Worm (Caenorhabditis elegans) whole organism, L3 larva: ENCODE results near the gene T19B10.12.

Experiments used
- R02D3.7 ChIP-seq: fragments of 150-350 bp; optimal IDR thresholded peaks from 2 replicates; lab custom pipeline; 2014; ENCODE audit warnings: missing biosample characterization, missing genetic modification characterization
- ZK546.5 ChIP-seq: sonication (generic microtip); optimal IDR thresholded peaks from 2 replicates; lab custom pipeline; 2017; ENCODE audit warnings: missing biosample characterization, missing genetic modification characterization
- aly-2 ChIP-seq: fragments of 150-350 bp; optimal IDR thresholded peaks from 2 replicates; lab custom pipeline; 2014; ENCODE audit warnings: missing biosample characterization, missing genetic modification characterization
- ama-1 ChIP-seq: fragments of 150-350 bp; optimal IDR thresholded peaks from 2 replicates; lab custom pipeline; 2018
- ceh-16 ChIP-seq: sonication (generic microtip); optimal IDR thresholded peaks from 2 replicates; lab custom pipeline; 2017; ENCODE audit warnings: missing biosample characterization, missing genetic modification characterization
- ceh-28 ChIP-seq: fragments of 150-350 bp; optimal IDR thresholded peaks from 2 replicates; lab custom pipeline; 2014; ENCODE audit warnings: missing biosample characterization, missing genetic modification reagents, missing genetic modification characterization
- ceh-82 ChIP-seq: fragments of 150-350 bp; optimal IDR thresholded peaks from 2 replicates; lab custom pipeline; 2014; ENCODE audit warnings: missing biosample characterization, missing genetic modification characterization
- ceh-9 ChIP-seq: sonication (generic microtip); optimal IDR thresholded peaks from 2 replicates; lab custom pipeline; 2018; ENCODE audit warnings: missing biosample characterization, missing genetic modification characterization
- daf-12 ChIP-seq: fragments of 150-350 bp; optimal IDR thresholded peaks from 2 replicates; lab custom pipeline; 2014; ENCODE audit warnings: missing biosample characterization, missing genetic modification reagents, missing genetic modification characterization
- egl-27 ChIP-seq: sonication (generic microtip); optimal IDR thresholded peaks from 4 replicates; lab custom pipeline; 2017; ENCODE audit warnings: missing biosample characterization, missing genetic modification reagents, missing genetic modification characterization
- egl-5 ChIP-seq: fragments of 150-350 bp; optimal IDR thresholded peaks from 2 replicates; lab custom pipeline; 2017; ENCODE audit warnings: missing biosample characterization, missing genetic modification reagents, missing genetic modification characterization, inconsistent platforms
- elt-1 ChIP-seq: fragments of 150-350 bp; optimal IDR thresholded peaks from 2 replicates; lab custom pipeline; 2014; ENCODE audit warnings: missing biosample characterization, missing genetic modification characterization
- elt-2 ChIP-seq: sonication (generic microtip); optimal IDR thresholded peaks from 2 replicates; lab custom pipeline; 2016; ENCODE audit warnings: missing genetic modification reagents, mild to moderate bottlenecking, missing genetic modification characterization, missing compliant biosample characterization
- elt-3 ChIP-seq, 3 experiments: fragments of 150-350 bp in 1 of 3; sonication (generic microtip) in 2 of 3; optimal IDR thresholded peaks; 2 replicates in 2 of 3; 4 replicates in 1 of 3; lab custom pipeline; 2014 to 2017; ENCODE audit warnings: missing biosample characterization in 3 of 3, missing genetic modification characterization in 3 of 3
- eor-1 ChIP-seq, 2 experiments: fragments of 150-350 bp; optimal IDR thresholded peaks; 2 replicates each; lab custom pipeline; 2014 to 2018; ENCODE audit warnings: missing biosample characterization in 2 of 2, missing genetic modification characterization in 2 of 2
- fkh-10 ChIP-seq: sonication (generic microtip); optimal IDR thresholded peaks from 2 replicates; lab custom pipeline; 2017; ENCODE audit warnings: missing biosample characterization, missing genetic modification reagents, missing genetic modification characterization
- fkh-2 ChIP-seq: fragments of 150-350 bp; optimal IDR thresholded peaks from 2 replicates; lab custom pipeline; 2014; ENCODE audit warnings: missing biosample characterization, missing genetic modification reagents, missing genetic modification characterization
- fos-1 ChIP-seq: fragments of 150-350 bp; optimal IDR thresholded peaks from 2 replicates; lab custom pipeline; 2014; ENCODE audit warnings: missing biosample characterization, missing genetic modification characterization
- hmg-11 ChIP-seq: sonication (generic microtip); optimal IDR thresholded peaks from 2 replicates; lab custom pipeline; 2016; ENCODE audit warnings: missing genetic modification characterization, missing compliant biosample characterization
- jun-1 ChIP-seq: fragments of 150-350 bp; optimal IDR thresholded peaks from 2 replicates; lab custom pipeline; 2014; ENCODE audit warnings: missing biosample characterization, missing genetic modification reagents, missing genetic modification characterization
- lin-15B ChIP-seq: fragments of 150-350 bp; optimal IDR thresholded peaks from 2 replicates; lab custom pipeline; 2014; ENCODE audit warnings: missing biosample characterization, missing genetic modification characterization
- lsy-12 ChIP-seq: sonication (generic microtip); optimal IDR thresholded peaks from 2 replicates; lab custom pipeline; 2016; ENCODE audit warnings: mild to moderate bottlenecking, missing genetic modification characterization, missing compliant biosample characterization
- mdl-1 ChIP-seq: fragments of 150-350 bp; optimal IDR thresholded peaks from 2 replicates; lab custom pipeline; 2014; ENCODE audit warnings: missing biosample characterization, missing genetic modification characterization
- mml-1 ChIP-seq: fragments of 150-350 bp; sonication (generic microtip); optimal IDR thresholded peaks from 3 replicates; lab custom pipeline; 2014; ENCODE audit warnings: missing biosample characterization, missing genetic modification characterization
- nfya-1 ChIP-seq: sonication (generic microtip); optimal IDR thresholded peaks from 2 replicates; lab custom pipeline; 2017; ENCODE audit warnings: missing genetic modification characterization, mild to moderate bottlenecking, missing compliant biosample characterization, antibody characterized with exemption, moderate library complexity; ENCODE audit not compliant: insufficient read depth
- nhr-11 ChIP-seq: fragments of 150-350 bp; optimal IDR thresholded peaks from 2 replicates; lab custom pipeline; 2014; ENCODE audit warnings: missing biosample characterization, missing genetic modification characterization
- nhr-12 ChIP-seq: fragments of 150-350 bp; optimal IDR thresholded peaks from 2 replicates; lab custom pipeline; 2014; ENCODE audit warnings: missing biosample characterization, missing genetic modification characterization
- nhr-23 ChIP-seq: fragments of 150-350 bp; optimal IDR thresholded peaks from 2 replicates; lab custom pipeline; 2014; ENCODE audit warnings: missing biosample characterization, missing genetic modification reagents, missing genetic modification characterization
- nhr-237 ChIP-seq: fragments of 150-350 bp; optimal IDR thresholded peaks from 2 replicates; lab custom pipeline; 2014; ENCODE audit warnings: missing biosample characterization, missing genetic modification characterization
- nhr-25 ChIP-seq: sonication (generic microtip); optimal IDR thresholded peaks from 2 replicates; lab custom pipeline; 2017; ENCODE audit warnings: missing biosample characterization, missing genetic modification characterization
- nhr-28 ChIP-seq: fragments of 150-350 bp; optimal IDR thresholded peaks from 2 replicates; lab custom pipeline; 2014; ENCODE audit warnings: missing biosample characterization, missing genetic modification characterization
- nhr-43 ChIP-seq: sonication (generic microtip); optimal IDR thresholded peaks from 2 replicates; lab custom pipeline; 2016; ENCODE audit warnings: mild to moderate bottlenecking, missing genetic modification characterization, missing compliant biosample characterization; ENCODE audit not compliant: poor library complexity, severe bottlenecking
- nhr-67 ChIP-seq: fragments of 150-350 bp; optimal IDR thresholded peaks from 2 replicates; lab custom pipeline; 2014; ENCODE audit warnings: missing biosample characterization, missing genetic modification characterization
- nhr-77 ChIP-seq: fragments of 150-350 bp; optimal IDR thresholded peaks from 2 replicates; lab custom pipeline; 2014; ENCODE audit warnings: missing biosample characterization, missing genetic modification characterization
- pha-4 ChIP-seq: fragments of 150-350 bp; optimal IDR thresholded peaks from 2 replicates; lab custom pipeline; 2014; ENCODE audit warnings: missing biosample characterization, missing genetic modification reagents, missing genetic modification characterization
- pqm-1 ChIP-seq: fragments of 150-350 bp; optimal IDR thresholded peaks from 2 replicates; lab custom pipeline; 2017; ENCODE audit warnings: missing biosample characterization, missing genetic modification characterization, inconsistent platforms
- sea-2 ChIP-seq: fragments of 150-350 bp; sonication (generic microtip); optimal IDR thresholded peaks from 4 replicates; lab custom pipeline; 2014; ENCODE audit warnings: missing biosample characterization, missing genetic modification reagents, missing genetic modification characterization
- skn-1 ChIP-seq: fragments of 150-350 bp; optimal IDR thresholded peaks from 2 replicates; lab custom pipeline; 2014; ENCODE audit warnings: missing biosample characterization, missing genetic modification characterization
- tbx-2 ChIP-seq: sonication (generic microtip); optimal IDR thresholded peaks from 2 replicates; lab custom pipeline; 2016; ENCODE audit warnings: mild to moderate bottlenecking, missing genetic modification characterization, missing compliant biosample characterization
- unc-39 ChIP-seq: sonication (generic microtip); optimal IDR thresholded peaks from 4 replicates; lab custom pipeline; 2017; ENCODE audit warnings: missing biosample characterization, missing genetic modification characterization
- unc-62 ChIP-seq: fragments of 150-350 bp; sonication (generic microtip); optimal IDR thresholded peaks from 4 replicates; lab custom pipeline; 2014; ENCODE audit warnings: missing biosample characterization, missing genetic modification reagents, missing genetic modification characterization
- zag-1 ChIP-seq: fragments of 150-350 bp; optimal IDR thresholded peaks from 2 replicates; lab custom pipeline; 2014; ENCODE audit warnings: missing biosample characterization, missing genetic modification characterization
- ztf-11 ChIP-seq: fragments of 150-350 bp; optimal IDR thresholded peaks from 2 replicates; lab custom pipeline; 2014; ENCODE audit warnings: missing biosample characterization, missing genetic modification characterization
- ztf-4 ChIP-seq: fragments of 150-350 bp; optimal IDR thresholded peaks from 2 replicates; lab custom pipeline; 2014; ENCODE audit warnings: missing biosample characterization, missing genetic modification characterization

T19B10.12 gene

DNA sequence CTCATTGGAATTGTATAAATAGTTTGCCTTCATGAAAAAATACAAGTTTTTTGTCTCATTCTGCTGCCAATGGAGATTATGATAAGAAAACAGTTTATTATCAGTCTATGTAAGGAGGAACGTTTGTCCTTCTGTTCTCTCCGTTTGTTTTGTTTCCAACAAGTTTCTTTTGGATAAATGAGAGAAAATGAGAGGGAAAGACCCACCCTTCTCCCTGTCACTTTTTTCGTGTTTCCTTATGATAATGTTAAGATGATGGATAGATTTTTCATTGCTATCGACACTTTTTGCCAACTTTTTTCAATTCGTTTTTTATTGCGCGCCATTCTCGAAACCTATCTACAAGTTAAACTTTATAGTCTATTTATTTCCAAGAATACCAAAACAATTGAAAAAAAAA, 19.7 kb upstream of the T19B10.12 start:
- TF ChIP-seq ceh-82 (tag; lab: Kevin White, UChicago) (no peak), zag-1 (tag; lab: Kevin White, UChicago) (no peak), egl-5 (tag; lab: Kevin White, UChicago) (no peak), fkh-10 (GFP tag; lab: Kevin White, UChicago) (no peak), nhr-43 (peak; percentile 30)

DNA sequence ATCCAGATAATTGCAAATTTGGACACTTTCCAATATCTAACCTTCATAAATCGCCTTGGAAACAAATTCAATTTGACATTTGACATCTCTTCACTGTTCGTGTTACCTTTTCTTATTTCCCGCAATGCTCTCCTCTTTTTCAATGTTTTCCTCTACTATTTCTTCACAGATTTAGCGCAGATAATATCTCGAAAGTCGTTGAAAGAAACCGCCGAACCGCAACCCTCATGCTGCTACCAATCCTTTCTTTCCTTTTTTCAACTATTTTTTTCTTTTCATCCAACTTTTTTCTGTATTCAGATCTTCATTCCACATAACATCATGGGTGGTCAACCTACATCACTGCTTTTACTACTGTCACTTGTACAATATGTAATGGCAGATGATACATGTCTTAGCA, 16.5 kb upstream of the T19B10.12 start, which contains the start of gene T19B10.5:
TSS of gene T19B10.5 (plus strand) at position 301 of the 400 bp plus-strand sequence.
- no peak for TF ChIP-seq tbx-2
- TF ChIP-seq ceh-28 (tag; lab: Kevin White, UChicago), result no peak
- TF ChIP-seq R02D3.7, result no peak
- TF ChIP-seq sea-2 (GFP tag; lab: Kevin White, UChicago), result no peak
- TF ChIP-seq mml-1 (tag; lab: Kevin White, UChicago), result no peak
- TF ChIP-seq zag-1 (tag; lab: Kevin White, UChicago), result no peak
- TF ChIP-seq nhr-67 (tag; lab: Kevin White, UChicago), result no peak
- TF ChIP-seq nhr-11, result no peak
- TF ChIP-seq nhr-77 (tag; lab: Kevin White, UChicago), result no peak
- TF ChIP-seq fkh-2 (tag; lab: Kevin White, UChicago), result no peak
- no peak for TF ChIP-seq lsy-12 (tag; lab: Kevin White, UChicago)
- no peak for TF ChIP-seq elt-1 (tag; lab: Kevin White, UChicago)
- TF ChIP-seq nhr-43, result no peak
- TF ChIP-seq ama-1 (lab: Kevin White, UChicago), result no peak
- no peak for TF ChIP-seq elt-2 (tag; lab: Kevin White, UChicago)
- TF ChIP-seq nhr-28 (tag; lab: Kevin White, UChicago), result no peak
- no peak for TF ChIP-seq egl-27 (tag; lab: Kevin White, UChicago)
- TF ChIP-seq nhr-25 (tag; lab: Kevin White, UChicago), result no peak
- no peak for TF ChIP-seq pqm-1
- no peak for TF ChIP-seq ceh-82 (tag; lab: Kevin White, UChicago)

DNA sequence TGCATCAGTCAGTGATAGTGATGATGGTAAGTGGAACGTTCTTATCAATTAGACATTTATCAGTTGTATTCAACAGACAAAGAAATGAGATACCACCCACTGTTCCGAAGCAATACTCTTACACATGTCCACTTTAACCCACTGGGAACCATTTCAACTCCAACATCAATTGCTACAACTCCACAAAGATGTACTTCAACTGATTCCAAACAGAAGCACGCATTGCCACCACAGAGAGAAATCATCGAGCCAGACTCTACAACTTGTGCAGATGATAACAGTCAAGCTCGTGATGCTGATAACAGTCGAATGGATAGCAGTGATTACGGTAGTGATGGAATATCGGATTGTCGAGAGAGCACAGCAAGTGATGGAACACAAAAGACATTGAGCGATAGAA, 15.0 kb upstream of the T19B10.12 start:
- TF ChIP-seq elt-2 (tag; lab: Kevin White, UChicago), result peak; percentile 98
- TF ChIP-seq pqm-1, result peak; percentile 52
- TF ChIP-seq nfya-1, result no peak
- no peak for TF ChIP-seq lin-15B (tag; lab: Kevin White, UChicago)

DNA sequence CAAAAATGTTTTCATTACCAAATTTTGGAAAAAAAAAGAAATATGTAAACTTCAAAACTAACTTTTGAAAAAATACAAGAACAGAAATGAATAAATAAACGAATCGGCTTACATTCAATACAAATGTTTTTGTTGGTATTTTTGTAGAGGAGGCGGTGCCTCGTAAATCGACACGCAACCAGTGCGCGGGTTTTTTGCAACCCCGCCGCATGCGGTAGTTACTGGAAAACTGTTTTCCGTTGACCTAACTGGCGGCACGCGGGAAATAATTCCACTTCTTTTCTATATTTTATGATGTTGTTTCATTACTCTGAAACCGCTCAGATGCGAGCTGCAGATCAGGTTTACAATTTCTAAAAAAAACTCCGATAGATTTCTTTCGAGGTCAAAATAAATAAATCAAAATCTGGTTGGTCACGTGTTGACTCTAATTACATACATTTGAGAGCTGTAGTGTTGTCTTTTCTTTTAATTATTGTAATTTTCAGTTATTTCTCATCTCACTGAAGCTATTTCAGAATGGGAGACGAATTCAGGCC, 11.6 kb upstream of the T19B10.12 start, which contains the start of the genes dvc-1 and ima-1:
TSS of gene dvc-1 (minus strand) at position 145 of the 539 bp plus-strand sequence.
TSS of gene ima-1 (plus strand) at position 489 of the 539 bp plus-strand sequence.
- no peak for TF ChIP-seq jun-1
- TF ChIP-seq daf-12 (tag; lab: Kevin White, UChicago), result no peak
- TF ChIP-seq ama-1 (lab: Kevin White, UChicago), result no peak
- no peak for TF ChIP-seq fkh-10 (GFP tag; lab: Kevin White, UChicago)
- no peak for TF ChIP-seq nhr-77 (tag; lab: Kevin White, UChicago)
- no peak for TF ChIP-seq mml-1 (tag; lab: Kevin White, UChicago)
- no peak for TF ChIP-seq fos-1 (tag; lab: Kevin White, UChicago)
- no peak for TF ChIP-seq skn-1 (tag; lab: Kevin White, UChicago)
- TF ChIP-seq fkh-2 (tag; lab: Kevin White, UChicago), result no peak
- TF ChIP-seq ceh-82 (tag; lab: Kevin White, UChicago), result peak; percentile 61
- TF ChIP-seq tbx-2, result no peak
- no peak for TF ChIP-seq mdl-1
- TF ChIP-seq nhr-67 (tag; lab: Kevin White, UChicago), result no peak
- no peak for TF ChIP-seq egl-5 (tag; lab: Kevin White, UChicago)
- TF ChIP-seq ztf-4 (tag; lab: Kevin White, UChicago), result no peak
- TF ChIP-seq lsy-12 (tag; lab: Kevin White, UChicago), result no peak
- no peak for TF ChIP-seq nfya-1
- no peak for TF ChIP-seq ztf-11 (tag; lab: Kevin White, UChicago)
- TF ChIP-seq ceh-16, result no peak
- TF ChIP-seq pqm-1, result no peak
- no peak for TF ChIP-seq ceh-28 (tag; lab: Kevin White, UChicago)
- no peak for TF ChIP-seq ceh-9
- no peak for TF ChIP-seq aly-2 (tag; lab: Kevin White, UChicago)
- no peak for TF ChIP-seq nhr-237
- no peak for TF ChIP-seq egl-27 (tag; lab: Kevin White, UChicago)
- TF ChIP-seq nhr-25 (tag; lab: Kevin White, UChicago), result peak; percentile 52
- no peak for TF ChIP-seq zag-1 (tag; lab: Kevin White, UChicago)
- peak; percentile 67 for TF ChIP-seq pha-4 (tag; lab: Kevin White, UChicago)
- TF ChIP-seq elt-1 (tag; lab: Kevin White, UChicago), result no peak
- peak; percentile 98 for TF ChIP-seq R02D3.7
- no peak for TF ChIP-seq eor-1 (tag; optimal IDR thresholded peaks at IDR 0.05; lab: Kevin White, UChicago)
- no peak for TF ChIP-seq unc-39
- no peak for TF ChIP-seq hmg-11 (tag; lab: Kevin White, UChicago)
- TF ChIP-seq nhr-43, result peak; percentile 60
- TF ChIP-seq ZK546.5 (tag; lab: Kevin White, UChicago), result no peak
- TF ChIP-seq nhr-12, result no peak
- no peak for TF ChIP-seq sea-2 (GFP tag; lab: Kevin White, UChicago)
- no peak for TF ChIP-seq elt-3 (tag; optimal IDR thresholded peaks at IDR 0.05; lab: Kevin White, UChicago)
- no peak for TF ChIP-seq unc-62 (GFP tag; lab: Kevin White, UChicago)
- TF ChIP-seq nhr-23 (tag; lab: Kevin White, UChicago), result peak; percentile 47
